Worm (Caenorhabditis elegans): ENCODE results near the gene T27E7.3.

T27E7.3 gene

ce11 chrIV:14576471-14576870, 47.7 kb downstream of the T27E7.3 start:
- TF ChIP-seq madf-10 (tag; optimal IDR thresholded peaks at IDR 0.05): peak; percentile 38
- no peak for TF ChIP-seq bed-1 (GFP tag; IDR thresholded peaks at IDR 0.05)
- no peak for TF ChIP-seq Y53G8AR.9 (GFP tag; conservative IDR thresholded peaks at IDR 0.05)
- TF ChIP-seq lsy-27 (tag; optimal IDR thresholded peaks at IDR 0.05; ENCODE audit: borderline replicate concordance, insufficient read depth): peak; percentile 47
- no peak for TF ChIP-seq ceh-40 (GFP tag; IDR thresholded peaks at IDR 0.05)
- no peak for TF ChIP-seq gei-17 (GFP tag; optimal IDR thresholded peaks at IDR 0.05)
- no peak for TF ChIP-seq hrde-1 (tag; optimal IDR thresholded peaks at IDR 0.05; ENCODE audit: borderline replicate concordance)
- no peak for TF ChIP-seq F55B11.4 (tag; optimal IDR thresholded peaks at IDR 0.05; ENCODE audit: borderline replicate concordance, insufficient read depth)
- 0 out of 2 replicates have a peak, but pooled peaks have one; percentile 69 for TF ChIP-seq ztf-25 (GFP tag; IDR thresholded peaks at IDR 0.05)
- TF ChIP-seq madf-3 (GFP tag; IDR thresholded peaks at IDR 0.05): no peak
- TF ChIP-seq akir-1 (GFP tag; optimal IDR thresholded peaks at IDR 0.05): no peak
- peak; percentile 42; the same call in 1 of the 2 replicates for TF ChIP-seq D2030.7 (GFP tag; IDR thresholded peaks at IDR 0.05)
- TF ChIP-seq nfya-1 (tag; optimal IDR thresholded peaks at IDR 0.05; ENCODE audit: borderline replicate concordance, insufficient read depth): no peak
- TF ChIP-seq lin-40 (tag; optimal IDR thresholded peaks at IDR 0.05): no peak
- TF ChIP-seq F57C9.4 (tag; optimal IDR thresholded peaks at IDR 0.05): no peak
- TF ChIP-seq hsf-1 (GFP tag; IDR thresholded peaks at IDR 0.05): no peak
- no peak for TF ChIP-seq egl-44 (GFP tag; IDR thresholded peaks at IDR 0.05)
- no peak for TF ChIP-seq ama-1 (optimal IDR thresholded peaks at IDR 0.05)
- peak; percentile 68 to 81 for TF ChIP-seq ama-1 (GFP tag; optimal IDR thresholded peaks at IDR 0.05)
- peak in 1 of 2 experiments; percentile 20 for TF ChIP-seq let-607 (tag; optimal IDR thresholded peaks at IDR 0.05)
- no peak for TF ChIP-seq F52B5.7 (tag; optimal IDR thresholded peaks at IDR 0.05)
- TF ChIP-seq cebp-2 (GFP tag; IDR thresholded peaks at IDR 0.05): 0 out of 2 replicates have a peak, but pooled peaks have one; percentile 64
- TF ChIP-seq zfh-2 (GFP tag; conservative IDR thresholded peaks at IDR 0.05): no peak
- no peak for TF ChIP-seq madf-8 (GFP tag; conservative IDR thresholded peaks at IDR 0.05)
- no peak for TF ChIP-seq mes-4 (tag; optimal IDR thresholded peaks at IDR 0.05)
- TF ChIP-seq egl-18 (GFP tag; IDR thresholded peaks at IDR 0.05): no peak
- no peak for TF ChIP-seq Y67H2A.10 (GFP tag; conservative IDR thresholded peaks at IDR 0.05)
- TF ChIP-seq K11D2.4 (GFP tag; IDR thresholded peaks at IDR 0.05): no peak
- no peak for TF ChIP-seq B0336.3 (GFP tag; IDR thresholded peaks at IDR 0.05)
- TF ChIP-seq bed-2 (GFP tag; IDR thresholded peaks at IDR 0.05): no peak
- TF ChIP-seq tlf-1 (GFP tag; optimal IDR thresholded peaks at IDR 0.05): no peak
- peak; percentile 57 for TF ChIP-seq rcor-1 (GFP tag; IDR thresholded peaks at IDR 0.05)
- no peak for TF ChIP-seq nhr-120 (GFP tag; IDR thresholded peaks at IDR 0.05)
- no peak for TF ChIP-seq ztf-6 (GFP tag; IDR thresholded peaks at IDR 0.05)
- no peak for TF ChIP-seq ceh-27 (GFP tag; optimal IDR thresholded peaks at IDR 0.05)
- no peak for TF ChIP-seq xnd-1 (tag; optimal IDR thresholded peaks at IDR 0.05)
- TF ChIP-seq F22D6.2 (tag; optimal IDR thresholded peaks at IDR 0.05): no peak
- no peak for TF ChIP-seq ekl-4 (GFP tag; IDR thresholded peaks at IDR 0.05)
- no peak for TF ChIP-seq nfya-2 (GFP tag; IDR thresholded peaks at IDR 0.05)
- no peak for TF ChIP-seq madf-6 (GFP tag; IDR thresholded peaks at IDR 0.05)
- TF ChIP-seq ZK185.1 (tag; optimal IDR thresholded peaks at IDR 0.05; ENCODE audit: poor library complexity, severe bottlenecking): peak; percentile 36
- TF ChIP-seq cebp-1 (GFP tag; IDR thresholded peaks at IDR 0.05): no peak
- no peak for TF ChIP-seq cebp-1 (tag; optimal IDR thresholded peaks at IDR 0.05)
- peak; percentile 98 for TF ChIP-seq attf-6 (GFP tag; IDR thresholded peaks at IDR 0.05)
- no peak for TF ChIP-seq aptf-3 (GFP tag; IDR thresholded peaks at IDR 0.05)
- TF ChIP-seq ceh-100 (GFP tag; IDR thresholded peaks at IDR 0.05): no peak
- TF ChIP-seq ceh-79 (tag; optimal IDR thresholded peaks at IDR 0.05): no peak
- no peak for TF ChIP-seq sea-2 (GFP tag; IDR thresholded peaks at IDR 0.05)
- no peak for TF ChIP-seq nhr-179 (tag; optimal IDR thresholded peaks at IDR 0.05)

All from whole organism, young adult.